Worm (Caenorhabditis elegans) whole organism, late embryonic: ENCODE data around the gene T01B7.9.

Experiments
- C08G9.2 ChIP-seq: sonication (generic microtip); optimal IDR thresholded peaks from 2 replicates; lab custom pipeline; 2016; ENCODE audit warnings: mild to moderate bottlenecking, missing genetic modification characterization, moderate library complexity, missing compliant biosample characterization
- C38D4.7 ChIP-seq: fragments of 200-800 bp; sonication (Bioruptor generic); optimal IDR thresholded peaks from 2 replicates; lab custom pipeline; 2018; ENCODE audit warnings: mild to moderate bottlenecking, missing genetic modification characterization, moderate library complexity, missing compliant biosample characterization
- F13H6.1 ChIP-seq: sonication (generic microtip); optimal IDR thresholded peaks from 2 replicates; lab custom pipeline; 2016; ENCODE audit warnings: missing genetic modification characterization, missing compliant biosample characterization
- ama-1 ChIP-seq: fragments of 150-350 bp; optimal IDR thresholded peaks from 2 replicates; lab custom pipeline; 2014
- ceh-18 ChIP-seq: sonication (generic microtip); optimal IDR thresholded peaks from 2 replicates; lab custom pipeline; 2016; ENCODE audit warnings: missing genetic modification characterization, missing compliant biosample characterization
- ceh-2 ChIP-seq: sonication (generic microtip); optimal IDR thresholded peaks from 2 replicates; lab custom pipeline; 2016; ENCODE audit warnings: missing genotype, missing genetic modification characterization, missing compliant biosample characterization
- ceh-22 ChIP-seq: sonication (generic microtip); optimal IDR thresholded peaks from 2 replicates; lab custom pipeline; 2017; ENCODE audit warnings: missing biosample characterization, missing genetic modification characterization
- ceh-24 ChIP-seq: sonication (generic microtip); optimal IDR thresholded peaks from 2 replicates; lab custom pipeline; 2016; ENCODE audit warnings: mild to moderate bottlenecking, missing genetic modification characterization, missing compliant biosample characterization
- ceh-34 ChIP-seq: sonication (generic microtip); optimal IDR thresholded peaks from 2 replicates; lab custom pipeline; 2016; ENCODE audit warnings: mild to moderate bottlenecking, missing genetic modification characterization, missing compliant biosample characterization
- ceh-45 ChIP-seq: fragments of 200-800 bp; sonication (Bioruptor generic); IDR thresholded peaks from 2 replicates; pipeline ENCODE4 v1.3.6; 2022; ENCODE audit warnings: missing genetic modification reagents, missing genetic modification characterization, missing compliant biosample characterization
- dve-1 ChIP-seq: sonication (generic microtip); optimal IDR thresholded peaks from 2 replicates; lab custom pipeline; 2017; ENCODE audit warnings: antibody characterized with exemption, mild to moderate bottlenecking, missing genetic modification characterization, missing compliant biosample characterization
- elt-4 ChIP-seq: sonication (generic microtip); optimal IDR thresholded peaks from 2 replicates; lab custom pipeline; 2016; ENCODE audit warnings: missing genetic modification characterization, missing compliant biosample characterization
- ets-4 ChIP-seq: sonication (generic microtip); optimal IDR thresholded peaks from 2 replicates; lab custom pipeline; 2016; ENCODE audit warnings: missing genetic modification characterization, missing compliant biosample characterization
- fax-1 ChIP-seq: sonication (generic microtip); optimal IDR thresholded peaks from 2 replicates; lab custom pipeline; 2016; ENCODE audit warnings: missing genotype, missing genetic modification characterization, missing compliant biosample characterization
- gmeb-2 ChIP-seq: sonication (generic microtip); optimal IDR thresholded peaks from 2 replicates; lab custom pipeline; 2016; ENCODE audit warnings: missing genetic modification characterization, inconsistent platforms, missing compliant biosample characterization
- hlh-30 ChIP-seq: sonication (generic microtip); optimal IDR thresholded peaks from 2 replicates; lab custom pipeline; 2017; ENCODE audit warnings: antibody characterized with exemption, missing genetic modification characterization, missing compliant biosample characterization; ENCODE audit not compliant: insufficient read depth
- lim-6 ChIP-seq: sonication (generic microtip); optimal IDR thresholded peaks from 2 replicates; lab custom pipeline; 2016; ENCODE audit warnings: missing genetic modification characterization, missing compliant biosample characterization
- lin-11 ChIP-seq: fragments of 200-800 bp; sonication (Bioruptor generic); optimal IDR thresholded peaks from 2 replicates; lab custom pipeline; 2018; ENCODE audit warnings: mild to moderate bottlenecking, missing genetic modification characterization, missing compliant biosample characterization
- madf-2 ChIP-seq: sonication (generic microtip); optimal IDR thresholded peaks from 2 replicates; lab custom pipeline; 2017; ENCODE audit warnings: missing genetic modification characterization, missing compliant biosample characterization
- mec-3 ChIP-seq: sonication (generic microtip); optimal IDR thresholded peaks from 2 replicates; lab custom pipeline; 2016; ENCODE audit warnings: borderline replicate concordance, missing genetic modification characterization, missing compliant biosample characterization
- nfya-1 ChIP-seq: sonication (generic microtip); optimal IDR thresholded peaks from 2 replicates; lab custom pipeline; 2017; ENCODE audit warnings: missing genetic modification characterization, mild to moderate bottlenecking, missing compliant biosample characterization, antibody characterized with exemption, moderate library complexity
- nhr-11 ChIP-seq: fragments of 150-350 bp; optimal IDR thresholded peaks from 2 replicates; lab custom pipeline; 2014; ENCODE audit warnings: missing biosample characterization, missing genetic modification characterization
- npax-4 ChIP-seq: sonication (generic microtip); optimal IDR thresholded peaks from 2 replicates; lab custom pipeline; 2016; ENCODE audit warnings: missing genetic modification characterization, missing compliant biosample characterization
- pros-1 ChIP-seq: fragments of 150-350 bp; optimal IDR thresholded peaks from 2 replicates; lab custom pipeline; 2014; ENCODE audit warnings: missing biosample characterization, missing genetic modification reagents, missing genetic modification characterization
- ref-2 ChIP-seq: sonication (generic microtip); optimal IDR thresholded peaks from 2 replicates; lab custom pipeline; 2016; ENCODE audit warnings: missing genetic modification characterization, missing compliant biosample characterization
- rnt-1 ChIP-seq: sonication (generic microtip); optimal IDR thresholded peaks from 2 replicates; lab custom pipeline; 2016; ENCODE audit warnings: missing genetic modification characterization, missing compliant biosample characterization
- sdc-2 ChIP-seq: sonication (generic microtip); optimal IDR thresholded peaks from 2 replicates; lab custom pipeline; 2016; ENCODE audit warnings: missing genotype, missing genetic modification characterization, missing compliant biosample characterization
- sox-2 ChIP-seq: fragments of 200-800 bp; sonication (Bioruptor generic); IDR thresholded peaks from 2 replicates; pipeline ENCODE4 v1.3.6; 2022; ENCODE audit warnings: missing genetic modification reagents, missing genetic modification characterization, missing compliant biosample characterization
- sox-4 ChIP-seq: sonication (generic microtip); optimal IDR thresholded peaks from 2 replicates; lab custom pipeline; 2017; ENCODE audit warnings: mild to moderate bottlenecking, missing genetic modification characterization, inconsistent platforms, missing compliant biosample characterization
- tbx-7 ChIP-seq: sonication (generic microtip); optimal IDR thresholded peaks from 2 replicates; lab custom pipeline; 2016; ENCODE audit warnings: missing genotype, missing genetic modification characterization, missing compliant biosample characterization
- unc-3 ChIP-seq, 2 experiments: fragments of 200-800 bp in 1 of 2; sonication (Bioruptor generic) in 1 of 2; sonication (generic microtip) in 1 of 2; conservative IDR thresholded peaks in 1 of 2; optimal IDR thresholded peaks in 1 of 2; 2 replicates each; pipeline versions ENCODE4 v1.3.6 to Lab custom; 2016 to 2022; ENCODE audit warnings: missing compliant biosample characterization in 2 of 2, missing genetic modification characterization in 2 of 2, missing genetic modification reagents in 1 of 2
- unc-42 ChIP-seq: sonication (generic microtip); optimal IDR thresholded peaks from 2 replicates; lab custom pipeline; 2016; ENCODE audit warnings: missing genotype, missing genetic modification characterization, missing compliant biosample characterization
- unc-55 ChIP-seq: sonication (generic microtip); optimal IDR thresholded peaks from 2 replicates; lab custom pipeline; 2017; ENCODE audit warnings: missing biosample characterization, missing genetic modification reagents, missing genetic modification characterization
- unc-86 ChIP-seq: sonication (generic microtip); optimal IDR thresholded peaks from 2 replicates; lab custom pipeline; 2016; ENCODE audit warnings: missing genetic modification characterization, missing compliant biosample characterization

The T01B7.9 gene

ce11 chrII:8765131-8765530, 38.5 kb upstream of the T01B7.9 start:
- TF ChIP-seq lim-6 (no peak), unc-55 (no peak), dve-1 (no peak), ama-1 (lab: Kevin White, UChicago) (no peak), F13H6.1 (tag; lab: Kevin White, UChicago) (no peak), ref-2 (tag; lab: Kevin White, UChicago) (no peak), ceh-24 (tag; lab: Kevin White, UChicago) (no peak), ceh-45 (no peak)

ce11 chrII:8764332-8764731, 37.7 kb upstream of the T01B7.9 start:
- TF ChIP-seq pros-1 (tag; lab: Kevin White, UChicago), result no peak
- no peak for TF ChIP-seq gmeb-2
- TF ChIP-seq sdc-2 (tag; lab: Kevin White, UChicago), result no peak
- no peak for TF ChIP-seq npax-4 (tag; lab: Kevin White, UChicago)
- no peak for TF ChIP-seq unc-42
- TF ChIP-seq dve-1, result no peak
- no peak for TF ChIP-seq ceh-34 (tag; lab: Kevin White, UChicago)
- TF ChIP-seq ref-2 (tag; lab: Kevin White, UChicago), result no peak
- TF ChIP-seq hlh-30 (tag; lab: Kevin White, UChicago), result no peak
- TF ChIP-seq mec-3, result no peak
- no peak for TF ChIP-seq ceh-18 (tag; lab: Kevin White, UChicago)
- TF ChIP-seq ceh-45, result no peak
- no peak for TF ChIP-seq C08G9.2 (tag; lab: Kevin White, UChicago)
- TF ChIP-seq sox-2 (GFP tag; lab: Robert Waterston, UW), result no peak
- TF ChIP-seq, all 69 proteins: peak for 0

ce11 chrII:8763367-8763766, 36.8 kb upstream of the T01B7.9 start:
- TF ChIP-seq ceh-34 (tag; lab: Kevin White, UChicago), result no peak
- no peak for TF ChIP-seq rnt-1 (tag; lab: Kevin White, UChicago)
- TF ChIP-seq elt-4 (tag; lab: Kevin White, UChicago), result no peak
- TF ChIP-seq nfya-1 (tag; lab: Kevin White, UChicago), result no peak

- TF ChIP-seq unc-42 (no peak), ets-4 (no peak), rnt-1 (tag; lab: Kevin White, UChicago) (no peak), madf-2 (tag; lab: Kevin White, UChicago) (no peak), F13H6.1 (tag; lab: Kevin White, UChicago) (no peak), lin-11 (tag; lab: Kevin White, UChicago) (no peak), ceh-45 (no peak), fax-1 (tag; lab: Kevin White, UChicago) (no peak), dve-1 (no peak), unc-3 (GFP tag; conservative IDR thresholded peaks at IDR 0.05; lab: Robert Waterston, UW) (no peak), unc-3 (tag; optimal IDR thresholded peaks at IDR 0.05; lab: Kevin White, UChicago) (no peak), nhr-11 (tag; lab: Kevin White, UChicago) (no peak), C38D4.7 (GFP tag; lab: Kevin White, UChicago) (no peak), sox-4 (tag; lab: Kevin White, UChicago) (no peak), ceh-22 (tag; lab: Kevin White, UChicago) (no peak)
Measured at ce11 chrII:8761739-8762138, 35.1 kb upstream of the T01B7.9 start.

- TF ChIP-seq ets-4 (no peak), ama-1 (lab: Kevin White, UChicago) (no peak), pros-1 (tag; lab: Kevin White, UChicago) (no peak), F13H6.1 (tag; lab: Kevin White, UChicago) (no peak), tbx-7 (tag; lab: Kevin White, UChicago) (no peak), ceh-34 (tag; lab: Kevin White, UChicago) (no peak), unc-86 (tag; lab: Kevin White, UChicago) (no peak), ceh-45 (no peak), madf-2 (tag; lab: Kevin White, UChicago) (no peak), ceh-2 (tag; lab: Kevin White, UChicago) (no peak)
Measured at ce11 chrII:8759493-8759892, 32.9 kb upstream of the T01B7.9 start, which contains the start of gene fut-1. fut-1 (minus strand) TSS chrII:8759593.
